Worm (Caenorhabditis elegans) whole organism, L1 larva: ENCODE measurements around the gene AC3.12.

Experiments used
- C16A3.4 ChIP-seq: fragments of 150-350 bp; optimal IDR thresholded peaks from 2 replicates; lab custom pipeline; 2014; ENCODE audit warnings: missing biosample characterization, missing genetic modification characterization
- C34B4.2 ChIP-seq: sonication (generic microtip); optimal IDR thresholded peaks from 2 replicates; lab custom pipeline; 2017; ENCODE audit warnings: mild to moderate bottlenecking, missing genetic modification characterization, missing compliant biosample characterization
- Y116A8C.19 ChIP-seq: sonication (generic microtip); optimal IDR thresholded peaks from 2 replicates; lab custom pipeline; 2016; ENCODE audit warnings: missing compliant biosample characterization, missing genetic modification characterization, borderline replicate concordance
- alr-1 ChIP-seq: fragments of 200-800 bp; sonication (Bioruptor generic); optimal IDR thresholded peaks from 2 replicates; lab custom pipeline; 2018; ENCODE audit warnings: borderline replicate concordance, mild to moderate bottlenecking, missing genetic modification characterization, missing compliant biosample characterization
- ama-1 ChIP-seq: fragments of 150-350 bp; optimal IDR thresholded peaks from 2 replicates; lab custom pipeline; 2014
- ceh-8 ChIP-seq: fragments of 200-800 bp; sonication (Bioruptor generic); optimal IDR thresholded peaks from 2 replicates; lab custom pipeline; 2018; ENCODE audit warnings: mild to moderate bottlenecking, missing genetic modification characterization, moderate library complexity, missing compliant biosample characterization
- ceh-90 ChIP-seq: sonication (generic microtip); optimal IDR thresholded peaks from 2 replicates; lab custom pipeline; 2016; ENCODE audit warnings: missing genetic modification characterization, missing compliant biosample characterization
- dpl-1 ChIP-seq, 3 experiments: fragments of 150-350 bp in 2 of 3; sonication (generic microtip) in 1 of 3; optimal IDR thresholded peaks; 2 replicates each; lab custom pipeline; 2014 to 2017; ENCODE audit warnings: missing biosample characterization in 3 of 3, missing genetic modification characterization in 3 of 3, missing genetic modification reagents in 3 of 3
- efl-3 ChIP-seq: fragments of 200-800 bp; sonication (Bioruptor generic); optimal IDR thresholded peaks from 2 replicates; lab custom pipeline; 2018; ENCODE audit warnings: mild to moderate bottlenecking, missing genetic modification characterization, missing compliant biosample characterization
- egl-13 ChIP-seq: sonication (generic microtip); optimal IDR thresholded peaks from 2 replicates; lab custom pipeline; 2016; ENCODE audit warnings: missing genotype, missing genetic modification reagents, missing genetic modification characterization, missing compliant biosample characterization
- elt-2 ChIP-seq: sonication (generic microtip); optimal IDR thresholded peaks from 2 replicates; lab custom pipeline; 2016; ENCODE audit warnings: missing genetic modification characterization, mild to moderate bottlenecking, inconsistent platforms, missing compliant biosample characterization, missing genetic modification reagents
- ets-5 ChIP-seq: fragments of 200-800 bp; sonication (Bioruptor generic); IDR thresholded peaks from 2 replicates; pipeline ENCODE4 v1.3.6; 2022; ENCODE audit warnings: missing genetic modification characterization, missing compliant biosample characterization
- isw-1 ChIP-seq: fragments of 200-800 bp; sonication (Bioruptor generic); IDR thresholded peaks from 2 replicates; pipeline ENCODE4 v1.3.6; 2022; ENCODE audit warnings: missing genetic modification characterization, missing compliant biosample characterization
- jun-1 ChIP-seq: fragments of 150-350 bp; optimal IDR thresholded peaks from 2 replicates; lab custom pipeline; 2014; ENCODE audit warnings: missing biosample characterization, missing genetic modification reagents, missing genetic modification characterization
- lin-15B ChIP-seq: fragments of 150-350 bp; sonication (generic microtip); optimal IDR thresholded peaks from 3 replicates; lab custom pipeline; 2014; ENCODE audit warnings: missing biosample characterization, missing genetic modification characterization
- lin-35 ChIP-seq, 2 experiments: fragments of 150-350 bp; optimal IDR thresholded peaks; 2 replicates each; lab custom pipeline; 2014; ENCODE audit warnings: missing biosample characterization in 2 of 2, missing genetic modification characterization in 2 of 2, missing genetic modification reagents in 2 of 2
- lir-3 ChIP-seq: sonication (generic microtip); optimal IDR thresholded peaks from 2 replicates; lab custom pipeline; 2016; ENCODE audit warnings: mild to moderate bottlenecking, missing genetic modification characterization, moderate library complexity, missing compliant biosample characterization; ENCODE audit not compliant: poor library complexity
- lsy-2 ChIP-seq, 2 experiments: fragments of 150-350 bp; optimal IDR thresholded peaks; 2 replicates each; lab custom pipeline; 2014; ENCODE audit warnings: missing biosample characterization in 2 of 2, missing genetic modification characterization in 2 of 2
- mab-9 ChIP-seq: fragments of 200-800 bp; sonication (Bioruptor generic); IDR thresholded peaks from 2 replicates; pipeline ENCODE4 v1.3.6; 2022; ENCODE audit warnings: missing genetic modification reagents, missing genetic modification characterization, missing compliant biosample characterization
- mdl-1 ChIP-seq, 2 experiments: fragments of 150-350 bp; optimal IDR thresholded peaks; 2 replicates each; lab custom pipeline; 2014 to 2017; ENCODE audit warnings: missing biosample characterization in 2 of 2, missing genetic modification characterization in 2 of 2, inconsistent platforms in 1 of 2
- mep-1 ChIP-seq: fragments of 150-350 bp; optimal IDR thresholded peaks from 2 replicates; lab custom pipeline; 2014; ENCODE audit warnings: missing biosample characterization, missing genetic modification characterization
- nhr-20 ChIP-seq: sonication (generic microtip); optimal IDR thresholded peaks from 2 replicates; lab custom pipeline; 2016; ENCODE audit warnings: mild to moderate bottlenecking, missing genetic modification characterization, missing compliant biosample characterization
- nhr-237 ChIP-seq: fragments of 150-350 bp; optimal IDR thresholded peaks from 2 replicates; lab custom pipeline; 2014; ENCODE audit warnings: missing biosample characterization, missing genetic modification characterization
- nhr-28 ChIP-seq: fragments of 150-350 bp; optimal IDR thresholded peaks from 2 replicates; lab custom pipeline; 2014; ENCODE audit warnings: missing biosample characterization, missing genetic modification characterization
- nhr-47 ChIP-seq: sonication (generic microtip); optimal IDR thresholded peaks from 2 replicates; lab custom pipeline; 2016; ENCODE audit warnings: mild to moderate bottlenecking, missing genetic modification characterization, moderate library complexity, missing compliant biosample characterization
- nhr-71 ChIP-seq: sonication (generic microtip); optimal IDR thresholded peaks from 2 replicates; lab custom pipeline; 2016; ENCODE audit warnings: mild to moderate bottlenecking, missing genetic modification characterization, moderate library complexity, missing compliant biosample characterization
- nhr-76 ChIP-seq: sonication (generic microtip); optimal IDR thresholded peaks from 2 replicates; lab custom pipeline; 2017; ENCODE audit warnings: missing biosample characterization, missing genetic modification characterization
- nhr-90 ChIP-seq: sonication (generic microtip); optimal IDR thresholded peaks from 2 replicates; lab custom pipeline; 2016; ENCODE audit warnings: mild to moderate bottlenecking, missing genetic modification characterization, missing compliant biosample characterization; ENCODE audit not compliant: poor library complexity
- pax-3 ChIP-seq: fragments of 200-800 bp; sonication (Bioruptor generic); optimal IDR thresholded peaks from 2 replicates; lab custom pipeline; 2018; ENCODE audit warnings: mild to moderate bottlenecking, missing genetic modification characterization, moderate library complexity, missing compliant biosample characterization
- pqm-1 ChIP-seq: sonication (generic microtip); optimal IDR thresholded peaks from 3 replicates; lab custom pipeline; 2017; ENCODE audit warnings: missing biosample characterization, missing genetic modification characterization
- snu-23 ChIP-seq: sonication (generic microtip); optimal IDR thresholded peaks from 2 replicates; lab custom pipeline; 2016; ENCODE audit warnings: missing genetic modification characterization, missing compliant biosample characterization
- sup-37 ChIP-seq: fragments of 200-800 bp; sonication (Bioruptor generic); optimal IDR thresholded peaks from 2 replicates; lab custom pipeline; 2018; ENCODE audit warnings: mild to moderate bottlenecking, missing genetic modification characterization, missing compliant biosample characterization
- tbx-2 ChIP-seq: sonication (generic microtip); optimal IDR thresholded peaks from 2 replicates; lab custom pipeline; 2016; ENCODE audit warnings: missing genetic modification characterization, missing compliant biosample characterization
- unc-130 ChIP-seq: fragments of 150-350 bp; optimal IDR thresholded peaks from 2 replicates; lab custom pipeline; 2017; ENCODE audit warnings: missing biosample characterization, missing genetic modification characterization, inconsistent platforms
- unc-98 ChIP-seq: fragments of 200-800 bp; sonication (Bioruptor generic); IDR thresholded peaks from 2 replicates; pipeline ENCODE4 v1.3.6; 2022; ENCODE audit warnings: missing genetic modification characterization, missing compliant biosample characterization
- vab-15 ChIP-seq: sonication (generic microtip); optimal IDR thresholded peaks from 2 replicates; lab custom pipeline; 2017; ENCODE audit warnings: missing genotype, mild to moderate bottlenecking, missing genetic modification characterization, missing compliant biosample characterization
- xbp-1 ChIP-seq: sonication (generic microtip); optimal IDR thresholded peaks from 2 replicates; lab custom pipeline; 2016; ENCODE audit warnings: missing genetic modification characterization, missing compliant biosample characterization
- zag-1 ChIP-seq: fragments of 150-350 bp; optimal IDR thresholded peaks from 2 replicates; lab custom pipeline; 2014; ENCODE audit warnings: missing biosample characterization, missing genetic modification characterization
- zip-4 ChIP-seq: fragments of 200-800 bp; sonication (Bioruptor generic); optimal IDR thresholded peaks from 2 replicates; lab custom pipeline; 2018; ENCODE audit warnings: mild to moderate bottlenecking, missing genetic modification characterization, moderate library complexity, missing compliant biosample characterization
- ztf-11 ChIP-seq, 2 experiments: sonication (generic microtip); optimal IDR thresholded peaks; 2 replicates each; lab custom pipeline; 2016 to 2017; ENCODE audit warnings: missing genetic modification characterization in 2 of 2, missing biosample characterization in 1 of 2, missing compliant biosample characterization in 1 of 2

AC3.12 gene

ce11 chrV:10402804-10403203 is 23.6 kb upstream of the AC3.12 start, which contains the start of gene F15H10.8:
Gene F15H10.8 (minus strand): TSS chrV:10402904.
- TF ChIP-seq lir-3 (tag; lab: Kevin White, UChicago) (no peak), mab-9 (GFP tag; lab: Robert Waterston, UW) (no peak), zag-1 (tag; lab: Kevin White, UChicago) (no peak), lsy-2 (tag; optimal IDR thresholded peaks at IDR 0.05; lab: Kevin White, UChicago) (no peak), mdl-1 (tag; optimal IDR thresholded peaks at IDR 0.05; lab: Kevin White, UChicago) (no peak), C16A3.4 (tag; lab: Kevin White, UChicago) (no peak), nhr-90 (no peak), ceh-8 (GFP tag; lab: Kevin White, UChicago) (no peak), egl-13 (tag; lab: Kevin White, UChicago) (no peak), dpl-1 (GFP tag; optimal IDR thresholded peaks at IDR 0.05; lab: Kevin White, UChicago) (no peak), tbx-2 (tag; lab: Kevin White, UChicago) (no peak)
- TF ChIP-seq, all 84 proteins: peak for 0

- TF ChIP-seq pqm-1 (tag; lab: Kevin White, UChicago) (peak; percentile 72), alr-1 (tag; lab: Kevin White, UChicago) (no peak), C34B4.2 (tag; lab: Kevin White, UChicago) (no peak), nhr-71 (tag; lab: Kevin White, UChicago) (peak; percentile 16), nhr-20 (tag; lab: Kevin White, UChicago) (peak; percentile 73), pax-3 (tag; lab: Kevin White, UChicago) (no peak), efl-3 (GFP tag; lab: Kevin White, UChicago) (no peak), ceh-90 (tag; lab: Kevin White, UChicago) (no peak), nhr-90 (peak; percentile 1), ama-1 (lab: Kevin White, UChicago) (no peak), nhr-47 (tag; lab: Kevin White, UChicago) (no peak), xbp-1 (tag; lab: Kevin White, UChicago) (no peak), nhr-76 (tag; lab: Kevin White, UChicago) (no peak), egl-13 (tag; lab: Kevin White, UChicago) (no peak), unc-130 (tag; lab: Kevin White, UChicago) (no peak), nhr-237 (no peak), snu-23 (GFP tag; lab: Kevin White, UChicago) (no peak), mep-1 (tag; lab: Kevin White, UChicago) (no peak), zip-4 (no peak), elt-2 (peak; percentile 93), vab-15 (tag; lab: Kevin White, UChicago) (no peak), tbx-2 (tag; lab: Kevin White, UChicago) (no peak), unc-98 (GFP tag; lab: Robert Waterston, UW) (no peak), lin-35 (GFP tag; optimal IDR thresholded peaks at IDR 0.05; lab: Kevin White, UChicago) (peak in 1 of 2 experiments; percentile 49), ztf-11 (tag; optimal IDR thresholded peaks at IDR 0.05; lab: Kevin White, UChicago) (no peak), Y116A8C.19 (tag; lab: Kevin White, UChicago) (no peak), nhr-28 (tag; lab: Kevin White, UChicago) (no peak), zag-1 (tag; lab: Kevin White, UChicago) (no peak), isw-1 (GFP tag; lab: Robert Waterston, UW) (no peak), lin-15B (tag; lab: Kevin White, UChicago) (no peak), jun-1 (no peak), ceh-8 (GFP tag; lab: Kevin White, UChicago) (no peak), ets-5 (GFP tag; lab: Robert Waterston, UW) (no peak), sup-37 (GFP tag; lab: Kevin White, UChicago) (no peak)
- TF ChIP-seq, all 84 proteins: peak for 6
Measured at ce11 chrV:10399290-10399689, 20.1 kb upstream of the AC3.12 start.
